Worm (Caenorhabditis elegans) whole organism, mixed stage, embryonic: ENCODE results near the gene F10C1.8.

Experiments
- ceh-43 ChIP-seq: fragments of 200-800 bp; sonication (Bioruptor generic); optimal IDR thresholded peaks from 2 replicates; lab custom pipeline; 2018; ENCODE audit warnings: mild to moderate bottlenecking, missing genetic modification characterization, moderate library complexity, missing compliant biosample characterization
- ces-1 ChIP-seq: fragments of 150-350 bp; optimal IDR thresholded peaks from 2 replicates; lab custom pipeline; 2014; ENCODE audit warnings: missing biosample characterization, missing genetic modification reagents, missing genetic modification characterization
- lin-13 ChIP-seq: fragments of 150-350 bp; optimal IDR thresholded peaks from 2 replicates; lab custom pipeline; 2014; ENCODE audit warnings: missing biosample characterization, missing genetic modification characterization
- lsy-2 ChIP-seq: fragments of 150-350 bp; optimal IDR thresholded peaks from 2 replicates; lab custom pipeline; 2014; ENCODE audit warnings: missing biosample characterization, missing genetic modification characterization
- mab-5 ChIP-seq: fragments of 150-350 bp; optimal IDR thresholded peaks from 2 replicates; lab custom pipeline; 2014; ENCODE audit warnings: missing biosample characterization, missing genetic modification characterization
- sem-2 ChIP-seq: fragments of 200-800 bp; sonication (Bioruptor generic); optimal IDR thresholded peaks from 2 replicates; lab custom pipeline; 2018; ENCODE audit warnings: mild to moderate bottlenecking, missing genetic modification characterization, missing compliant biosample characterization
- unc-39 ChIP-seq: fragments of 150-350 bp; optimal IDR thresholded peaks from 2 replicates; lab custom pipeline; 2014; ENCODE audit warnings: missing biosample characterization, missing genetic modification characterization
- ztf-11 ChIP-seq: fragments of 150-350 bp; optimal IDR thresholded peaks from 2 replicates; lab custom pipeline; 2014; ENCODE audit warnings: missing biosample characterization, missing genetic modification characterization

- no peak for TF ChIP-seq unc-39 (tag; lab: Kevin White, UChicago)
- TF ChIP-seq lin-13 (tag; lab: Kevin White, UChicago): no peak
- TF ChIP-seq ceh-43 (GFP tag; lab: Kevin White, UChicago): peak; percentile 9
- TF ChIP-seq ztf-11 (tag; lab: Kevin White, UChicago): no peak
- TF ChIP-seq lsy-2: no peak
- TF ChIP-seq sem-2 (GFP tag; lab: Kevin White, UChicago): peak; percentile 47
- TF ChIP-seq ces-1 (GFP tag; lab: Kevin White, UChicago): peak; percentile 36
- TF ChIP-seq mab-5: no peak
Measured at ce11 chrII:5772547-5773142, 18.4 kb downstream of the F10C1.8 start.
